Fruit fly (Drosophila melanogaster): Measurements from ENCODE around the gene Osi1.

DNA sequence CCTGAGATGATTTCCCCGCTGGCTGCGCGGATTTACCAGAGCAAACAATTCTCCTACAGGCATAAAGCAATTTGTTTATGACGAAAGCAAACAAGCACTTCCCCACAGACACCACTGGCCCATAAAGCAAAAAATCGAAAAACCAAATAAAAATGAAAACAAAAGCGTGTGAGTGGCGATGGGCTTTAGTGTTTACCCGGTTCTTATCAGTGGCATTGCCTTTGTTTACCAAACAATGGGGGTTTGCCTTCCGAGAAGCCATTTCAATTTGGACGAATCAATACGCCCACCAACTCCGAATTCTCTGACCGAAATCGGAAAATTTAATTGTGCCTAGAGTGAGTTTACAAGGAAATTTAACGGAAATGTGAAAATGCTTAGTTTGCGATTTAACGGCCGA, 9.2 kb downstream of the Osi1 start:
- TF ChIP-seq CTCF (optimal IDR thresholded peaks at IDR 0.05) = no peak
- TF ChIP-seq CG8478 (optimal IDR thresholded peaks at IDR 0.05) = no peak

All from S2 (cell line).